Worm (Caenorhabditis elegans): ENCODE measurements around the gene hse-5.

hse-5 gene

ce11 chrIII:4323120-4323519, 22.0 kb upstream of the hse-5 start:
- TF ChIP-seq bed-3 (GFP tag; optimal IDR thresholded peaks at IDR 0.05) = no peak
- peak; percentile 30 for TF ChIP-seq nhr-237 (tag; optimal IDR thresholded peaks at IDR 0.05)
- peak; percentile 55 for TF ChIP-seq unc-120 (tag; optimal IDR thresholded peaks at IDR 0.05; ENCODE audit: poor library complexity, severe bottlenecking)
- TF ChIP-seq ces-1 (GFP tag; optimal IDR thresholded peaks at IDR 0.05) = peak; percentile 73

DNA sequence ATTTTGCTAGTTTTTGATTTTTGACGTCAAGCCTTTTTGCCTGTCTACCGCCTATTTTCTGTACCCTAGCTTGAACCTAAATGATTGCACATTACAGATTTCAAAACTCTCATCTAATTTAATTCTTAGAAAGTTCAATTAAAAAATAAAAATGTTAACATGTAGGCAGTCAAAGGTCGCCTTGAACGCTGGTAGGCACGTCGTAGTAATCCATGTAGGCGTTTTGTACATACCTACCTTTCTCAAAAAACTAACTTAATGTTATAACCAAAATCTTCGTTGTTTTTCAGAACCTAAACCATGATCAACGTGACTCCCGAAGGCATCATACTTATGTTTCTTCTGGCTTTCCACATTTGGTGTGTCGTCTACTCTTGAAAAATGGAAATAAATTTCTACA, 21.3 kb upstream of the hse-5 start, which contains the start of gene H38K22.9:
H38K22.9 (plus strand) TSS at position 301 of the 400 bp plus-strand sequence.
- TF ChIP-seq nhr-12 (tag; optimal IDR thresholded peaks at IDR 0.05) (no peak), pha-4 (tag; optimal IDR thresholded peaks at IDR 0.05) (no peak), zip-8 (tag; optimal IDR thresholded peaks at IDR 0.05) (no peak), lin-32 (GFP tag; optimal IDR thresholded peaks at IDR 0.05) (no peak), drap-1 (GFP tag; optimal IDR thresholded peaks at IDR 0.05) (no peak)

- no peak for TF ChIP-seq nhr-237 (tag; optimal IDR thresholded peaks at IDR 0.05)
- TF ChIP-seq ceh-39 (tag; optimal IDR thresholded peaks at IDR 0.05) = no peak
- TF ChIP-seq drap-1 (GFP tag; optimal IDR thresholded peaks at IDR 0.05) = no peak
- TF ChIP-seq elt-3 (tag; optimal IDR thresholded peaks at IDR 0.05) = peak; percentile 19
- TF ChIP-seq bed-3 (GFP tag; optimal IDR thresholded peaks at IDR 0.05) = no peak
Observed at ce11 chrIII:4328208-4328987, 16.7 kb upstream of the hse-5 start.

- TF ChIP-seq tbx-8 (GFP tag; optimal IDR thresholded peaks at IDR 0.05) (no peak), ces-1 (GFP tag; optimal IDR thresholded peaks at IDR 0.05) (no peak), hlh-1 (tag; optimal IDR thresholded peaks at IDR 0.05) (no peak), ztf-11 (tag; optimal IDR thresholded peaks at IDR 0.05) (no peak), unc-120 (tag; optimal IDR thresholded peaks at IDR 0.05; ENCODE audit: poor library complexity, severe bottlenecking) (no peak), cnd-1 (tag; optimal IDR thresholded peaks at IDR 0.05) (no peak), snpc-4 (tag; optimal IDR thresholded peaks at IDR 0.05) (no peak)
Observed at ce11 chrIII:4330984-4331383, 14.2 kb upstream of the hse-5 start, which contains the start of gene gly-6. Gene gly-6 (minus strand): TSS chrIII:4331228.

ce11 chrIII:4332543-4333042, 12.5 kb upstream of the hse-5 start, which contains the start of gene cdk-12:
Gene cdk-12 (plus strand): TSS chrIII:4332992.
- TF ChIP-seq sptf-1 (tag; optimal IDR thresholded peaks at IDR 0.05) = peak; percentile 46
- TF ChIP-seq lin-13 (tag; optimal IDR thresholded peaks at IDR 0.05) = no peak
- TF ChIP-seq lsy-2 (tag; optimal IDR thresholded peaks at IDR 0.05) = peak; percentile 13
- no peak for TF ChIP-seq mls-2 (tag; optimal IDR thresholded peaks at IDR 0.05)
- TF ChIP-seq cnd-1 (tag; optimal IDR thresholded peaks at IDR 0.05) = no peak
- TF ChIP-seq M03D4.4 (tag; optimal IDR thresholded peaks at IDR 0.05) = no peak
- no peak for TF ChIP-seq unc-62 (GFP tag; optimal IDR thresholded peaks at IDR 0.05)
- peak; percentile 40 for TF ChIP-seq ces-1 (GFP tag; optimal IDR thresholded peaks at IDR 0.05)
- peak; percentile 76 for TF ChIP-seq mep-1 (tag; optimal IDR thresholded peaks at IDR 0.05)

DNA sequence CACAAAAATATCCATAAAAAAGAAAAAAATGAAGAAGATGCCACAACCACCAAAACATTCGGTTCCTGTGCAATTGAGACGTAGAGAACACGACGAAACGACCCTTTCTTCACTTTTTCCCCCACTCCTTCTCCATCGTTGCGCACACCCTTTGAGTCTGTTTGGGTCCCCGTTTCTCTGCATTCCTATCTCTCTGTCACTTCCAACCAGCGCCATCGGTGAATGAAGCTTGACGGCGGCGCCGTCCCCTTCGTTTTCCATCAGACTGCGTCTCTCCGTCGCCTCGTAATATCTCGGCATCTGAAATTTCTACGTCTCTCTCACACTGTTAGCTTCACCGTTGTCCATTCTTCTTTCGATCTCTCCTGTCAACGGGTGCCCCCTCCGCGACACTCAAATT, 9.5 kb upstream of the hse-5 start:
- no peak for TF ChIP-seq bed-3 (GFP tag; optimal IDR thresholded peaks at IDR 0.05)

ce11 chrIII:4343070-4343469, 2.1 kb upstream of the hse-5 start, which contains the start of the genes B0285.3 and lcmt-1:
Gene B0285.3 (minus strand): TSS chrIII:4343336.
Gene lcmt-1 (plus strand): TSS chrIII:4343446.
- no peak for TF ChIP-seq lin-32 (GFP tag; optimal IDR thresholded peaks at IDR 0.05)
- TF ChIP-seq nhr-76 (tag; optimal IDR thresholded peaks at IDR 0.05) = no peak
- TF ChIP-seq ceh-83 (GFP tag; optimal IDR thresholded peaks at IDR 0.05) = no peak
- no peak for TF ChIP-seq flh-1 (GFP tag; optimal IDR thresholded peaks at IDR 0.05)
- no peak for TF ChIP-seq blmp-1 (tag; optimal IDR thresholded peaks at IDR 0.05)
- TF ChIP-seq sem-2 (GFP tag; optimal IDR thresholded peaks at IDR 0.05) = no peak
- no peak for TF ChIP-seq zip-8 (tag; optimal IDR thresholded peaks at IDR 0.05)
- no peak for TF ChIP-seq lin-13 (tag; optimal IDR thresholded peaks at IDR 0.05)
- no peak for TF ChIP-seq M03D4.4 (tag; optimal IDR thresholded peaks at IDR 0.05)
- no peak for TF ChIP-seq nhr-28 (tag; optimal IDR thresholded peaks at IDR 0.05)
- no peak for TF ChIP-seq nhr-12 (tag; optimal IDR thresholded peaks at IDR 0.05)
- TF ChIP-seq nhr-2 (tag; optimal IDR thresholded peaks at IDR 0.05) = no peak
- TF ChIP-seq ceh-43 (GFP tag; optimal IDR thresholded peaks at IDR 0.05) = no peak
- TF ChIP-seq sptf-1 (tag; optimal IDR thresholded peaks at IDR 0.05) = no peak
- no peak for TF ChIP-seq ztf-11 (tag; optimal IDR thresholded peaks at IDR 0.05)
- TF ChIP-seq nhr-237 (tag; optimal IDR thresholded peaks at IDR 0.05) = no peak
